Worm (Caenorhabditis elegans) whole organism, late embryonic: ENCODE data around the gene C05C9.3.

Experiments
- C38D4.7 ChIP-seq: fragments of 200-800 bp; sonication (Bioruptor generic); optimal IDR thresholded peaks from 2 replicates; lab custom pipeline; 2018; ENCODE audit warnings: mild to moderate bottlenecking, missing genetic modification characterization, moderate library complexity, missing compliant biosample characterization
- T23F11.4 ChIP-seq: fragments of 200-800 bp; sonication (Bioruptor generic); optimal IDR thresholded peaks from 2 replicates; lab custom pipeline; 2018; ENCODE audit warnings: mild to moderate bottlenecking, missing genetic modification characterization, missing compliant biosample characterization
- elt-2 ChIP-seq: sonication (generic microtip); optimal IDR thresholded peaks from 2 replicates; lab custom pipeline; 2016; ENCODE audit warnings: missing genetic modification reagents, missing genetic modification characterization, missing compliant biosample characterization
- eyg-1 ChIP-seq: sonication (generic microtip); optimal IDR thresholded peaks from 2 replicates; lab custom pipeline; 2016; ENCODE audit warnings: missing genotype, missing genetic modification characterization, missing compliant biosample characterization
- nhr-11 ChIP-seq: fragments of 150-350 bp; optimal IDR thresholded peaks from 2 replicates; lab custom pipeline; 2014; ENCODE audit warnings: missing biosample characterization, missing genetic modification characterization
- pha-4 ChIP-seq: fragments of 150-350 bp; optimal IDR thresholded peaks from 2 replicates; lab custom pipeline; 2018; ENCODE audit warnings: missing biosample characterization, missing genetic modification reagents, missing genetic modification characterization
- pqm-1 ChIP-seq: sonication (generic microtip); optimal IDR thresholded peaks from 2 replicates; lab custom pipeline; 2016; ENCODE audit warnings: missing genetic modification characterization, missing compliant biosample characterization
- ref-2 ChIP-seq: sonication (generic microtip); optimal IDR thresholded peaks from 2 replicates; lab custom pipeline; 2016; ENCODE audit warnings: missing genetic modification characterization, missing compliant biosample characterization
- sdc-2 ChIP-seq: sonication (generic microtip); optimal IDR thresholded peaks from 2 replicates; lab custom pipeline; 2016; ENCODE audit warnings: missing genotype, missing genetic modification characterization, missing compliant biosample characterization
- tbx-2 ChIP-seq: sonication (generic microtip); optimal IDR thresholded peaks from 2 replicates; lab custom pipeline; 2016; ENCODE audit warnings: missing genetic modification characterization, missing compliant biosample characterization
- unc-3 ChIP-seq, 2 experiments: fragments of 200-800 bp in 1 of 2; sonication (Bioruptor generic) in 1 of 2; sonication (generic microtip) in 1 of 2; conservative IDR thresholded peaks in 1 of 2; optimal IDR thresholded peaks in 1 of 2; 2 replicates each; pipeline versions ENCODE4 v1.3.6 to Lab custom; 2016 to 2022; ENCODE audit warnings: missing compliant biosample characterization in 2 of 2, missing genetic modification characterization in 2 of 2, missing genetic modification reagents in 1 of 2
- unc-55 ChIP-seq: sonication (generic microtip); optimal IDR thresholded peaks from 2 replicates; lab custom pipeline; 2017; ENCODE audit warnings: missing biosample characterization, missing genetic modification reagents, missing genetic modification characterization

DNA sequence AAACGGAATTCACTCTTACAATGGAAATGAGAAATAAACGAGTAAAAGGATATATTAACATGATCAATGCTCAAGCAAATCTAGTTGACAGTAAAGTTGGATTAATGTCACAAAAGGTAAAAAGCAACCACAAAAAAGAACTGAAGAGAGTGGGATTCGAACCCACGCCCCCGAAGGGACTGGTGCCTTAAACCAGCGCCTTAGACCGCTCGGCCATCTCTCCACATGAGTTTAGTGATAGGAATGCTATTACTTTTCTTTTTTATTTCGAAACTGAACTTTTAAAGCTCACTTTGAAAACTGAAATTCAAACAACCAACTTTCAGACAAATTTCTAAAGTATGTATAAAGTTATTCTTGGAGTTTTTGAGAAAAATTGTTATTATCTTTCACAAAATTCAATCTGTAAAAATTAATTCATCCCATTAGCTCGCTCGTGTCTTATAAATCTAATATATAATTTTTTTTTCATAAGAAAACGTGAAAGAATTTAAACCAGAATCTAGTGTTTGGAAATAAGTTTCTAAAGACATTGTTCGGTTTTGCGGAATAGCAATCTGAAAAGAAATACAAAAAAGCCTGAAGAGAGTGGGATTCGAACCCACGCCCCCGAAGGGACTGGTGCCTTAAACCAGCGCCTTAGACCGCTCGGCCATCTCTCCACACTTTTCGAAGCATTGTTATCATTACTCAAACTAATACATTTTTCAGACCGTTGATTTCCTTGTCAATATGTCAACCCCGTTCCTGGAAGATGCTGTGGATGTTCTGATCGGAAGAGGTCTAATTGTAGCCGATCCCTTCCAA, 10.4 kb upstream of the C05C9.3 start:
- TF ChIP-seq C38D4.7 (GFP tag; lab: Kevin White, UChicago) = no peak
- no peak for TF ChIP-seq elt-2 (tag; lab: Kevin White, UChicago)
- TF ChIP-seq nhr-11 (tag; lab: Kevin White, UChicago) = no peak
- TF ChIP-seq eyg-1 (tag; lab: Kevin White, UChicago) = no peak
- TF ChIP-seq pha-4 (tag; lab: Kevin White, UChicago) = no peak
- no peak for TF ChIP-seq pqm-1 (tag; lab: Kevin White, UChicago)
- no peak for TF ChIP-seq unc-55 (GFP tag; lab: Kevin White, UChicago)
- TF ChIP-seq sdc-2 = no peak
- TF ChIP-seq ref-2 (tag; lab: Kevin White, UChicago) = no peak
- TF ChIP-seq tbx-2 (tag; lab: Kevin White, UChicago) = no peak
- TF ChIP-seq T23F11.4 (GFP tag; lab: Kevin White, UChicago) = no peak
- no peak for TF ChIP-seq unc-3 (GFP tag; conservative IDR thresholded peaks at IDR 0.05; lab: Robert Waterston, UW)
- no peak for TF ChIP-seq unc-3 (tag; optimal IDR thresholded peaks at IDR 0.05; lab: Kevin White, UChicago)
